Fruit fly (Drosophila melanogaster): ENCODE measurements around the gene CG4374.

dm6 chr3R:23399679-23400078, 72.4 kb downstream of the CG4374 start:
- peak; percentile 7 for TF ChIP-seq CG14655 (GFP tag; optimal IDR thresholded peaks at IDR 0.05)
- TF ChIP-seq EcR (GFP tag; optimal IDR thresholded peaks at IDR 0.05): no peak
- TF ChIP-seq Snoo (tag; optimal IDR thresholded peaks at IDR 0.05): no peak
- no peak for TF ChIP-seq CG13204 (GFP tag; optimal IDR thresholded peaks at IDR 0.05)
- TF ChIP-seq fd96Ca (GFP tag; IDR thresholded peaks at IDR 0.05): no peak
- TF ChIP-seq CG34367 (tag; optimal IDR thresholded peaks at IDR 0.05): no peak
